Worm (Caenorhabditis elegans): ENCODE data around the gene gmpr-1.

DNA sequence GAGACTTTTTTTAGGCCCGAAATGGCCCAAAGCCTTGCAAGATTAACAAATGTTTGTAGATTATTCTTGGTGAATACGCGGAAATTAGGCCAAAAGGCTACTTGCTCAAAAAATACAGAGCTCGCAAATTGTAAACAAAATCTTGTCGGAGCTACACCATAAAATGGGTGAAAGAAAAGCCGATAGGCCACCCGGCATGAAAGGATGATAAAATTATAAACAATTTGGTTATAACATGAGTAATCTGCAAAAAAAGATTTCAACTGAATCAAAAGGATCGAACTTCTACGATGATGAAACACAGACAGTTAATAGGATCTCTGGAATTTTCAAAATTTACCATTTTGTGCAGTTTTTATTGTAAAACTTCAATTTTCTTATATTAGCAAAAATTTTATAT is 26.9 kb upstream of the gmpr-1 start:
- TF ChIP-seq zfp-3 (GFP tag; conservative IDR thresholded peaks at IDR 0.05) (no peak), egl-43 (GFP tag; IDR thresholded peaks at IDR 0.05) (no peak), hlh-30 (tag; optimal IDR thresholded peaks at IDR 0.05; ENCODE audit: insufficient read depth) (no peak), saeg-2 (GFP tag; IDR thresholded peaks at IDR 0.05) (no peak), ctbp-1 (GFP tag; IDR thresholded peaks at IDR 0.05) (no peak), mdl-1 (tag; optimal IDR thresholded peaks at IDR 0.05) (no peak), lir-3 (tag; optimal IDR thresholded peaks at IDR 0.05) (no peak), D1046.2 (GFP tag; IDR thresholded peaks at IDR 0.05) (no peak)
